Worm (Caenorhabditis elegans): ENCODE data around the gene C02G6.3.

Gene C02G6.3

ce11 chrV:5880064-5880463 lies at the start of gene C02G6.3:
Gene C02G6.3, plus strand, starts transcription at chrV:5880364.
- TF ChIP-seq nhr-76 (tag; optimal IDR thresholded peaks at IDR 0.05) (no peak), nhr-28 (tag; optimal IDR thresholded peaks at IDR 0.05) (no peak), tbx-8 (GFP tag; optimal IDR thresholded peaks at IDR 0.05) (no peak), mls-2 (tag; optimal IDR thresholded peaks at IDR 0.05) (no peak), flh-1 (GFP tag; optimal IDR thresholded peaks at IDR 0.05) (no peak), bed-3 (GFP tag; optimal IDR thresholded peaks at IDR 0.05) (no peak), elt-3 (tag; optimal IDR thresholded peaks at IDR 0.05) (no peak), unc-62 (GFP tag; optimal IDR thresholded peaks at IDR 0.05) (no peak), mep-1 (tag; optimal IDR thresholded peaks at IDR 0.05) (no peak), ces-1 (GFP tag; optimal IDR thresholded peaks at IDR 0.05) (no peak), ceh-39 (tag; optimal IDR thresholded peaks at IDR 0.05) (no peak), hlh-1 (tag; optimal IDR thresholded peaks at IDR 0.05) (no peak), ceh-43 (GFP tag; optimal IDR thresholded peaks at IDR 0.05) (no peak), unc-39 (tag; optimal IDR thresholded peaks at IDR 0.05) (no peak), mab-5 (tag; optimal IDR thresholded peaks at IDR 0.05) (no peak), zip-8 (tag; optimal IDR thresholded peaks at IDR 0.05) (no peak)

- TF ChIP-seq mep-1 (tag; optimal IDR thresholded peaks at IDR 0.05) (no peak), tbx-8 (GFP tag; optimal IDR thresholded peaks at IDR 0.05) (no peak), zip-8 (tag; optimal IDR thresholded peaks at IDR 0.05) (no peak), flh-1 (GFP tag; optimal IDR thresholded peaks at IDR 0.05) (no peak), ham-2 (GFP tag; optimal IDR thresholded peaks at IDR 0.05) (no peak), elt-3 (tag; optimal IDR thresholded peaks at IDR 0.05) (no peak), drap-1 (GFP tag; optimal IDR thresholded peaks at IDR 0.05) (no peak), unc-62 (GFP tag; optimal IDR thresholded peaks at IDR 0.05) (no peak), ceh-83 (GFP tag; optimal IDR thresholded peaks at IDR 0.05) (no peak), sem-2 (GFP tag; optimal IDR thresholded peaks at IDR 0.05) (no peak), nhr-28 (tag; optimal IDR thresholded peaks at IDR 0.05) (no peak), nhr-76 (tag; optimal IDR thresholded peaks at IDR 0.05) (no peak), lin-32 (GFP tag; optimal IDR thresholded peaks at IDR 0.05) (no peak), bed-3 (GFP tag; optimal IDR thresholded peaks at IDR 0.05) (no peak), lsy-2 (tag; optimal IDR thresholded peaks at IDR 0.05) (no peak), nhr-2 (tag; optimal IDR thresholded peaks at IDR 0.05) (no peak), mab-5 (tag; optimal IDR thresholded peaks at IDR 0.05) (no peak)
These were observed 48.9 kb upstream of the C02G6.3 start for ce11 chrV:5831253-5831652.

ce11 chrV:5832799-5833198 lies 47.4 kb upstream of the C02G6.3 start:
- TF ChIP-seq mep-1 (tag; optimal IDR thresholded peaks at IDR 0.05) (no peak), ztf-11 (tag; optimal IDR thresholded peaks at IDR 0.05) (no peak), hlh-1 (tag; optimal IDR thresholded peaks at IDR 0.05) (no peak), ceh-39 (tag; optimal IDR thresholded peaks at IDR 0.05) (no peak), ham-2 (GFP tag; optimal IDR thresholded peaks at IDR 0.05) (no peak), elt-1 (tag; optimal IDR thresholded peaks at IDR 0.05; ENCODE audit: borderline replicate concordance, insufficient read depth) (no peak), sem-2 (GFP tag; optimal IDR thresholded peaks at IDR 0.05) (no peak), unc-120 (tag; optimal IDR thresholded peaks at IDR 0.05; ENCODE audit: poor library complexity, severe bottlenecking) (no peak), nhr-28 (tag; optimal IDR thresholded peaks at IDR 0.05) (no peak), mls-2 (tag; optimal IDR thresholded peaks at IDR 0.05) (no peak), unc-62 (GFP tag; optimal IDR thresholded peaks at IDR 0.05) (no peak), M03D4.4 (tag; optimal IDR thresholded peaks at IDR 0.05) (no peak), flh-1 (GFP tag; optimal IDR thresholded peaks at IDR 0.05) (no peak), nhr-2 (tag; optimal IDR thresholded peaks at IDR 0.05) (no peak), nhr-76 (tag; optimal IDR thresholded peaks at IDR 0.05) (no peak), ceh-43 (GFP tag; optimal IDR thresholded peaks at IDR 0.05) (no peak), nhr-237 (tag; optimal IDR thresholded peaks at IDR 0.05) (no peak)

ce11 chrV:5833531-5833930 lies 46.6 kb upstream of the C02G6.3 start, which contains the start of gene srh-76:
Gene srh-76, plus strand, starts transcription at chrV:5833831.
- TF ChIP-seq nhr-12 (tag; optimal IDR thresholded peaks at IDR 0.05) (no peak), M03D4.4 (tag; optimal IDR thresholded peaks at IDR 0.05) (no peak), ceh-39 (tag; optimal IDR thresholded peaks at IDR 0.05) (no peak), ztf-11 (tag; optimal IDR thresholded peaks at IDR 0.05) (no peak), nhr-237 (tag; optimal IDR thresholded peaks at IDR 0.05) (no peak), ham-2 (GFP tag; optimal IDR thresholded peaks at IDR 0.05) (no peak), unc-39 (tag; optimal IDR thresholded peaks at IDR 0.05) (no peak), bed-3 (GFP tag; optimal IDR thresholded peaks at IDR 0.05) (no peak), cnd-1 (tag; optimal IDR thresholded peaks at IDR 0.05) (no peak), snpc-4 (tag; optimal IDR thresholded peaks at IDR 0.05) (no peak), nhr-2 (tag; optimal IDR thresholded peaks at IDR 0.05) (no peak), lin-32 (GFP tag; optimal IDR thresholded peaks at IDR 0.05) (no peak), mep-1 (tag; optimal IDR thresholded peaks at IDR 0.05) (no peak), pha-4 (tag; optimal IDR thresholded peaks at IDR 0.05) (no peak), mls-2 (tag; optimal IDR thresholded peaks at IDR 0.05) (no peak), ceh-83 (GFP tag; optimal IDR thresholded peaks at IDR 0.05) (no peak), elt-1 (tag; optimal IDR thresholded peaks at IDR 0.05; ENCODE audit: borderline replicate concordance, insufficient read depth) (no peak)
